Worm (Caenorhabditis elegans): ENCODE results near the gene K03A11.5.

DNA sequence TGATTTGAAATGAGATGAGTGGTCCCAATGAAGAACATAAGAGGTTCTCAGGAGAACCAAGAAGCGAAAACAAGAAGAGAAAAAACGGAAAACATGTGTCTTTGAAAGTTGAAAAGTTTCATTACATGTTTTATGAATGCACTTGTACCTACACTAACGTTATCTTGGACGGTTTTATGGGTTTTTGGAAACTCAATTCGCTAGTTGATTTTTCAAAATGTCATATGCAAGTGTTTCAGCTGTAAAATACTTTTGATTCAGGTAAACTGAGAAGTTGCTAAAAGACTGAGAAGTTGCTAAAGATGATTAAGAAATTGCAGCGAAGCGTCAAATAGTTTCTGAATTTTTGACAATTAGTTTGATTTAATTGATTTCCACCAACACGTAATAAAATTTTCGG lies 7.8 kb downstream of the K03A11.5 start, which contains the start of gene cpx-2:
- TF ChIP-seq ets-4 (GFP tag; optimal IDR thresholded peaks at IDR 0.05) (no peak), efl-1 (GFP tag; optimal IDR thresholded peaks at IDR 0.05) (no peak), unc-130 (GFP tag; optimal IDR thresholded peaks at IDR 0.05) (no peak), nhr-90 (tag; optimal IDR thresholded peaks at IDR 0.05) (no peak), ama-1 (optimal IDR thresholded peaks at IDR 0.05) (no peak), ama-1 (GFP tag; optimal IDR thresholded peaks at IDR 0.05) (no peak), akir-1 (GFP tag; optimal IDR thresholded peaks at IDR 0.05) (no peak), ZK185.1 (tag; optimal IDR thresholded peaks at IDR 0.05; ENCODE audit: poor library complexity, severe bottlenecking) (no peak), B0261.1 (tag; optimal IDR thresholded peaks at IDR 0.05) (no peak), B0019.2 (GFP tag; conservative IDR thresholded peaks at IDR 0.05) (no peak)
